Fruit fly (Drosophila melanogaster) whole organism, embryonic: ENCODE measurements around the gene bsh.
A peak's percentile ranks its signal among the peaks of the same experiment; 100 is the strongest.

Source experiments
- CG10267 ChIP-seq: fragments of 200-800 bp; sonication (Bioruptor generic); optimal IDR thresholded peaks from 2 replicates; lab custom pipeline; 2018; ENCODE audit warnings: missing biosample characterization, mild to moderate bottlenecking, missing genetic modification characterization, moderate library complexity
- CG11398 ChIP-seq: fragments of 200-800 bp; sonication (Bioruptor generic); optimal IDR thresholded peaks from 2 replicates; lab custom pipeline; 2016; ENCODE audit warnings: missing biosample characterization, missing genetic modification characterization
- CG11504 ChIP-seq: fragments of 200-800 bp; sonication (Bioruptor generic); optimal IDR thresholded peaks from 3 replicates; lab custom pipeline; 2019; ENCODE audit warnings: missing biosample characterization, mild to moderate bottlenecking, missing genetic modification characterization, moderate library complexity
- CG11696 ChIP-seq: fragments of 200-800 bp; sonication (Bioruptor generic); IDR thresholded peaks from 2 replicates; pipeline ENCODE4 v1.3.6; 2022; ENCODE audit warnings: missing biosample characterization, missing genetic modification characterization
- CG13287 ChIP-seq: fragments of 200-800 bp; sonication (Bioruptor generic); IDR thresholded peaks from 2 replicates; pipeline ENCODE4 v1.3.6; 2022; ENCODE audit warnings: missing biosample characterization, missing genetic modification characterization; ENCODE audit not compliant: partially characterized antibody
- CG14050 ChIP-seq: fragments of 200-800 bp; sonication (Bioruptor generic); IDR thresholded peaks from 3 replicates; pipeline ENCODE4 v1.3.6; 2022; ENCODE audit warnings: missing biosample characterization, missing genetic modification characterization
- CG1529 ChIP-seq: fragments of 200-800 bp; sonication (Bioruptor generic); optimal IDR thresholded peaks from 3 replicates; lab custom pipeline; 2018; ENCODE audit warnings: missing biosample characterization, missing genetic modification characterization
- CG17361 ChIP-seq: fragments of 200-800 bp; sonication (Bioruptor generic); IDR thresholded peaks from 3 replicates; pipeline ENCODE4 v1.3.6; 2022; ENCODE audit warnings: missing biosample characterization, missing genetic modification characterization
- CG17385 ChIP-seq: fragments of 200-800 bp; sonication (Bioruptor generic); optimal IDR thresholded peaks from 3 replicates; lab custom pipeline; 2018; ENCODE audit warnings: missing biosample characterization, mild to moderate bottlenecking, missing genetic modification characterization
- CG17802 ChIP-seq: fragments of 200-800 bp; sonication (Bioruptor generic); optimal IDR thresholded peaks from 2 replicates; lab custom pipeline; 2018; ENCODE audit warnings: missing biosample characterization, mild to moderate bottlenecking, missing genetic modification characterization, moderate library complexity
- CG18599 ChIP-seq: fragments of 200-800 bp; sonication (Bioruptor generic); optimal IDR thresholded peaks from 3 replicates; lab custom pipeline; 2017; ENCODE audit warnings: missing biosample characterization, missing genetic modification characterization, mild to moderate bottlenecking, moderate library complexity, missing genetic modification reagents
- CG2712 ChIP-seq: fragments of 200-800 bp; optimal IDR thresholded peaks from 3 replicates; lab custom pipeline; 2019; ENCODE audit warnings: missing biosample characterization, mild to moderate bottlenecking, missing genetic modification characterization, moderate library complexity
- CG3163 ChIP-seq: fragments of 200-800 bp; sonication (Bioruptor generic); optimal IDR thresholded peaks from 3 replicates; lab custom pipeline; 2016; ENCODE audit warnings: missing biosample characterization, missing genetic modification characterization
- CG4360 ChIP-seq: fragments of 200-800 bp; sonication (Bioruptor generic); IDR thresholded peaks from 2 replicates; pipeline ENCODE4 v1.3.6; 2022; ENCODE audit warnings: missing biosample characterization, missing genetic modification characterization
- CG4707 ChIP-seq: fragments of 200-800 bp; sonication (Bioruptor generic); optimal IDR thresholded peaks from 2 replicates; lab custom pipeline; 2018; ENCODE audit warnings: missing biosample characterization, mild to moderate bottlenecking, missing genetic modification characterization, moderate library complexity
- CG6689 ChIP-seq: fragments of 200-800 bp; sonication (Bioruptor generic); IDR thresholded peaks from 2 replicates; pipeline ENCODE4 v1.3.6; 2022; ENCODE audit warnings: missing biosample characterization, missing genetic modification characterization
- CG6854 ChIP-seq: fragments of 200-800 bp; sonication (Bioruptor generic); optimal IDR thresholded peaks from 3 replicates; lab custom pipeline; 2017; ENCODE audit warnings: missing biosample characterization, mild to moderate bottlenecking, missing genetic modification characterization
- CG7357 ChIP-seq: fragments of 200-800 bp; sonication (Bioruptor generic); IDR thresholded peaks from 3 replicates; pipeline ENCODE4 v1.3.6; 2022; ENCODE audit warnings: missing biosample characterization, missing genetic modification characterization
- CG7745 ChIP-seq: fragments of 200-800 bp; sonication (Bioruptor generic); optimal IDR thresholded peaks from 2 replicates; lab custom pipeline; 2018; ENCODE audit warnings: missing biosample characterization, mild to moderate bottlenecking, missing genetic modification characterization, moderate library complexity
- CrebB ChIP-seq: fragments of 200-800 bp; sonication (Bioruptor generic); optimal IDR thresholded peaks from 3 replicates; lab custom pipeline; 2018; ENCODE audit warnings: missing biosample characterization, mild to moderate bottlenecking, missing genetic modification characterization
- Fer3 ChIP-seq: fragments of 200-800 bp; sonication (Bioruptor generic); optimal IDR thresholded peaks from 2 replicates; lab custom pipeline; 2018; ENCODE audit warnings: missing biosample characterization, mild to moderate bottlenecking, missing genetic modification characterization, moderate library complexity
- Lim3 ChIP-seq: fragments of 200-800 bp; sonication (Bioruptor generic); IDR thresholded peaks from 2 replicates; pipeline ENCODE4 v1.3.6; 2022; ENCODE audit warnings: missing biosample characterization, missing genetic modification characterization
- Side ChIP-seq: fragments of 200-800 bp; sonication (Bioruptor generic); optimal IDR thresholded peaks from 2 replicates; lab custom pipeline; 2016; ENCODE audit warnings: missing biosample characterization, missing genetic modification characterization
- Trl ChIP-seq, 3 experiments: fragments of >200 bp in 2 of 3; fragments of 200-800 bp in 1 of 3; sonication (Bioruptor generic) in 1 of 3; optimal IDR thresholded peaks; 2 replicates in 1 of 3; 3 replicates in 2 of 3; lab custom pipeline; 2016 to 2017; ENCODE audit warnings: missing biosample characterization in 1 of 3, missing genetic modification characterization in 1 of 3
- ab ChIP-seq: fragments of 200-800 bp; sonication (Bioruptor generic); optimal IDR thresholded peaks from 2 replicates; lab custom pipeline; 2016; ENCODE audit warnings: missing biosample characterization, missing genetic modification characterization
- ara ChIP-seq: fragments of 200-800 bp; sonication (Bioruptor generic); IDR thresholded peaks from 2 replicates; pipeline ENCODE4 v1.3.6; 2022; ENCODE audit warnings: missing biosample characterization, missing genetic modification characterization
- btn ChIP-seq: fragments of 200-800 bp; sonication (Bioruptor generic); optimal IDR thresholded peaks from 2 replicates; lab custom pipeline; 2016; ENCODE audit warnings: missing biosample characterization, missing genetic modification characterization
- crol ChIP-seq: fragments of 200-800 bp; sonication (Bioruptor generic); IDR thresholded peaks from 2 replicates; pipeline ENCODE4 v1.3.6; 2022; ENCODE audit warnings: missing biosample characterization, missing genetic modification characterization
- crp ChIP-seq, 2 experiments: fragments of 200-800 bp; sonication (Bioruptor generic); optimal IDR thresholded peaks; 2 replicates in 1 of 2; 3 replicates in 1 of 2; lab custom pipeline; 2017; ENCODE audit warnings: missing biosample characterization in 2 of 2, missing genetic modification characterization in 2 of 2, mild to moderate bottlenecking in 1 of 2, moderate library complexity in 1 of 2
- dati ChIP-seq: fragments of 200-800 bp; sonication (Bioruptor generic); IDR thresholded peaks from 2 replicates; pipeline ENCODE4 v1.3.6; 2022; ENCODE audit warnings: missing biosample characterization, missing genetic modification characterization
- dmrt11E ChIP-seq: fragments of 200-800 bp; sonication (Bioruptor generic); optimal IDR thresholded peaks from 3 replicates; lab custom pipeline; 2018; ENCODE audit warnings: missing biosample characterization, mild to moderate bottlenecking, missing genetic modification characterization, moderate library complexity
- fu2 ChIP-seq: fragments of 200-800 bp; sonication (Bioruptor generic); optimal IDR thresholded peaks from 2 replicates; lab custom pipeline; 2016; ENCODE audit warnings: missing biosample characterization, missing genetic modification characterization
- gsb ChIP-seq: fragments of 200-800 bp; sonication (Bioruptor generic); IDR thresholded peaks from 2 replicates; pipeline ENCODE4 v1.3.6; 2022; ENCODE audit warnings: missing biosample characterization, missing genetic modification characterization
- insv ChIP-seq, 2 experiments: fragments of 200-800 bp; sonication (Bioruptor generic); optimal IDR thresholded peaks; 3 replicates each; lab custom pipeline; 2016 to 2018; ENCODE audit warnings: missing biosample characterization in 2 of 2, missing genetic modification characterization in 2 of 2
- inv ChIP-seq: fragments of 200-800 bp; sonication (Bioruptor generic); IDR thresholded peaks from 2 replicates; pipeline ENCODE4 v1.3.6; 2022; ENCODE audit warnings: missing biosample characterization, missing genetic modification characterization; ENCODE audit not compliant: partially characterized antibody
- lilli ChIP-seq: fragments of 200-800 bp; sonication (Bioruptor generic); optimal IDR thresholded peaks from 3 replicates; lab custom pipeline; 2016; ENCODE audit warnings: missing biosample characterization, missing genetic modification characterization
- nau ChIP-seq: fragments of 200-800 bp; sonication (Bioruptor generic); optimal IDR thresholded peaks from 3 replicates; lab custom pipeline; 2017; ENCODE audit warnings: missing biosample characterization, mild to moderate bottlenecking, missing genetic modification characterization, missing genetic modification reagents
- pum ChIP-seq: fragments of 200-800 bp; sonication (Bioruptor generic); optimal IDR thresholded peaks from 2 replicates; lab custom pipeline; 2016; ENCODE audit warnings: missing biosample characterization, missing genetic modification characterization
- salm ChIP-seq: fragments of 200-800 bp; sonication (Bioruptor generic); optimal IDR thresholded peaks from 2 replicates; lab custom pipeline; 2018; ENCODE audit warnings: missing biosample characterization, mild to moderate bottlenecking, missing genetic modification characterization
- seq ChIP-seq: fragments of 200-800 bp; sonication (Bioruptor generic); IDR thresholded peaks from 2 replicates; pipeline ENCODE4 v1.3.6; 2022; ENCODE audit warnings: missing biosample characterization, missing genetic modification characterization
- shn ChIP-seq: fragments of 200-800 bp; sonication (Bioruptor generic); optimal IDR thresholded peaks from 3 replicates; lab custom pipeline; 2016; ENCODE audit warnings: missing biosample characterization, missing genetic modification characterization
- ssp ChIP-seq: fragments of 200-800 bp; sonication (Bioruptor generic); IDR thresholded peaks from 2 replicates; pipeline ENCODE4 v1.3.6; 2022; ENCODE audit warnings: missing biosample characterization, missing genetic modification characterization
- tap ChIP-seq: fragments of 200-800 bp; optimal IDR thresholded peaks from 3 replicates; lab custom pipeline; 2019; ENCODE audit warnings: missing biosample characterization, mild to moderate bottlenecking, missing genetic modification characterization, moderate library complexity
- trh ChIP-seq: fragments of 200-800 bp; sonication (Bioruptor generic); optimal IDR thresholded peaks from 2 replicates; lab custom pipeline; 2016; ENCODE audit warnings: missing biosample characterization, missing genetic modification characterization
- twi ChIP-seq: fragments of 200-800 bp; optimal IDR thresholded peaks from 2 replicates; lab custom pipeline; 2019; ENCODE audit warnings: missing biosample characterization, mild to moderate bottlenecking, missing genetic modification characterization, moderate library complexity
- vfl ChIP-seq: fragments of 200-800 bp; sonication (Bioruptor generic); optimal IDR thresholded peaks from 2 replicates; lab custom pipeline; 2016; ENCODE audit warnings: missing biosample characterization, missing genetic modification characterization
- wdn ChIP-seq: fragments of 200-800 bp; sonication (Bioruptor generic); IDR thresholded peaks from 2 replicates; pipeline ENCODE4 v1.3.6; 2022; ENCODE audit warnings: missing biosample characterization, missing genetic modification characterization
- wek ChIP-seq: fragments of 200-800 bp; sonication (Bioruptor generic); optimal IDR thresholded peaks from 3 replicates; lab custom pipeline; 2018; ENCODE audit warnings: missing biosample characterization, mild to moderate bottlenecking, missing genetic modification characterization, moderate library complexity
- yki ChIP-seq: fragments of >200 bp; optimal IDR thresholded peaks from 3 replicates; lab custom pipeline; 2018
- zen ChIP-seq: fragments of 200-800 bp; sonication (Bioruptor generic); optimal IDR thresholded peaks from 3 replicates; lab custom pipeline; 2018; ENCODE audit warnings: missing biosample characterization, mild to moderate bottlenecking, missing genetic modification characterization, moderate library complexity

bsh gene

dm6 chr2L:19790553-19791320 is 21.9 kb upstream of the bsh start (continued):
- TF ChIP-seq CG11504 (tag; lab: Kevin White, UChicago) = peak; percentile 34
- TF ChIP-seq CG1529 (GFP tag; lab: Kevin White, UChicago) = no peak
- TF ChIP-seq crol (GFP tag; lab: Robert Waterston, UW) = no peak
- no peak for TF ChIP-seq pum (GFP tag; lab: Kevin White, UChicago)
- peak; percentile 72 for TF ChIP-seq twi (tag; lab: Kevin White, UChicago)
- TF ChIP-seq btn (GFP tag; lab: Kevin White, UChicago) = no peak
- peak; percentile 15 for TF ChIP-seq CG18599 (GFP tag; lab: Kevin White, UChicago)
- TF ChIP-seq gsb (GFP tag; lab: Robert Waterston, UW) = no peak
- no peak for TF ChIP-seq dati (GFP tag; lab: Robert Waterston, UW)
- TF ChIP-seq CG7357 = peak; percentile 93
- no peak for TF ChIP-seq CG13287 (GFP tag; lab: Robert Waterston, UW)
- peak; percentile 78 for TF ChIP-seq CG17385 (GFP tag; lab: Kevin White, UChicago)
- TF ChIP-seq Fer3 (tag; lab: Kevin White, UChicago) = no peak
- TF ChIP-seq Side (GFP tag; lab: Kevin White, UChicago) = no peak
- no peak for TF ChIP-seq CG4707 (GFP tag; lab: Kevin White, UChicago)
- no peak for TF ChIP-seq Lim3 (GFP tag; lab: Robert Waterston, UW)
- no peak for TF ChIP-seq nau (GFP tag; lab: Kevin White, UChicago)
- no peak for TF ChIP-seq CG6689 (GFP tag; lab: Robert Waterston, UW)
- TF ChIP-seq insv (GFP tag; optimal IDR thresholded peaks at IDR 0.05; lab: Kevin White, UChicago) = peak in 1 of 2 experiments; percentile 6
- TF ChIP-seq crp (GFP tag; optimal IDR thresholded peaks at IDR 0.05; lab: Kevin White, UChicago) = peak in 1 of 2 experiments; percentile 23
- no peak for TF ChIP-seq yki (lab: Kevin White, UChicago)
- 0 out of 2 replicates have a peak, but pooled peaks have one; percentile 3 for TF ChIP-seq ara
- TF ChIP-seq wdn (GFP tag; lab: Robert Waterston, UW) = no peak
- peak; percentile 79 for TF ChIP-seq CG17802 (tag; lab: Kevin White, UChicago)
- no peak for TF ChIP-seq CrebB
- no peak for TF ChIP-seq fu2 (GFP tag; lab: Kevin White, UChicago)
- peak; percentile 95 for TF ChIP-seq ssp (GFP tag; lab: Robert Waterston, UW)
- TF ChIP-seq CG2712 (tag; lab: Kevin White, UChicago) = peak; percentile 1
- peak; percentile 14 for TF ChIP-seq tap (tag; lab: Kevin White, UChicago)
- TF ChIP-seq ab (GFP tag; lab: Kevin White, UChicago) = no peak
- TF ChIP-seq Trl (optimal IDR thresholded peaks at IDR 0.05; lab: Kevin White, UChicago) = no peak
- TF ChIP-seq Trl (GFP tag; optimal IDR thresholded peaks at IDR 0.05; lab: Kevin White, UChicago) = no peak
- no peak for TF ChIP-seq trh (GFP tag; lab: Kevin White, UChicago)
- TF ChIP-seq seq (GFP tag; lab: Robert Waterston, UW) = no peak
- TF ChIP-seq CG6854 (GFP tag; lab: Kevin White, UChicago) = no peak
- no peak for TF ChIP-seq wek (GFP tag; lab: Kevin White, UChicago)
- no peak for TF ChIP-seq CG10267 (tag; lab: Kevin White, UChicago)
- no peak for TF ChIP-seq salm (tag; lab: Kevin White, UChicago)
- no peak for TF ChIP-seq shn
- TF ChIP-seq vfl (GFP tag; lab: Kevin White, UChicago) = no peak
- TF ChIP-seq CG4360 (GFP tag; lab: Robert Waterston, UW) = no peak
- TF ChIP-seq dmrt11E = peak; percentile 18
- TF ChIP-seq lilli (GFP tag; lab: Kevin White, UChicago) = no peak
- TF ChIP-seq inv = no peak
- peak; percentile 8 for TF ChIP-seq CG3163 (GFP tag; lab: Kevin White, UChicago)
- TF ChIP-seq CG11696 = peak; percentile 88
- peak; percentile 20 for TF ChIP-seq zen (tag; lab: Kevin White, UChicago)
- no peak for TF ChIP-seq CG14050
- no peak for TF ChIP-seq CG11398 (GFP tag; lab: Kevin White, UChicago)
- TF ChIP-seq CG17361 (GFP tag; lab: Robert Waterston, UW) = peak; percentile 40; the same call in 1 of the 3 replicates
- no peak for TF ChIP-seq CG7745 (tag; lab: Kevin White, UChicago)
